Fruit fly (Drosophila melanogaster): ENCODE data around the gene IP3K2.

The IP3K2 gene

dm6 chrX:13258757-13259067, 44.7 kb upstream of the IP3K2 start, which contains the start of gene comt (continued):
- no peak for TF ChIP-seq twi (tag; optimal IDR thresholded peaks at IDR 0.05)
- TF ChIP-seq dpn (GFP tag; optimal IDR thresholded peaks at IDR 0.05), result peak in 1 of 2 experiments; percentile 57
- no peak for TF ChIP-seq CG9797 (GFP tag; optimal IDR thresholded peaks at IDR 0.05)
- TF ChIP-seq Rx (GFP tag; IDR thresholded peaks at IDR 0.05), result no peak
- no peak for TF ChIP-seq usp (GFP tag; optimal IDR thresholded peaks at IDR 0.05)
- no peak for TF ChIP-seq CG17612 (GFP tag; IDR thresholded peaks at IDR 0.05)
- no peak for TF ChIP-seq Sin3A (optimal IDR thresholded peaks at IDR 0.05)
- TF ChIP-seq CG13775 (GFP tag; optimal IDR thresholded peaks at IDR 0.05), result peak; percentile 73
- TF ChIP-seq CrebB (tag; optimal IDR thresholded peaks at IDR 0.05), result no peak
- no peak for TF ChIP-seq fu2 (GFP tag; optimal IDR thresholded peaks at IDR 0.05)
- TF ChIP-seq slbo (GFP tag; IDR thresholded peaks at IDR 0.05), result peak; percentile 47
- no peak for TF ChIP-seq Camta (GFP tag; optimal IDR thresholded peaks at IDR 0.05)
- no peak for TF ChIP-seq CG12071 (GFP tag; optimal IDR thresholded peaks at IDR 0.05)
- peak in 1 of 2 experiments; percentile 71 for TF ChIP-seq bsh (GFP tag; optimal IDR thresholded peaks at IDR 0.05)
- TF ChIP-seq CG7987 (GFP tag; optimal IDR thresholded peaks at IDR 0.05), result no peak
- TF ChIP-seq br (optimal IDR thresholded peaks at IDR 0.05), result no peak
- TF ChIP-seq CG7928 (GFP tag; optimal IDR thresholded peaks at IDR 0.05), result peak; percentile 79
- peak; percentile 53 for TF ChIP-seq CG11247 (GFP tag; IDR thresholded peaks at IDR 0.05)
- peak; percentile 74 for TF ChIP-seq CG9727 (GFP tag; optimal IDR thresholded peaks at IDR 0.05)
- no peak for TF ChIP-seq zfh2 (GFP tag; optimal IDR thresholded peaks at IDR 0.05)
- no peak for TF ChIP-seq pfk (GFP tag; optimal IDR thresholded peaks at IDR 0.05)
- TF ChIP-seq klu (GFP tag; IDR thresholded peaks at IDR 0.05), result no peak
- peak; percentile 62 for TF ChIP-seq tgo (GFP tag; IDR thresholded peaks at IDR 0.05)
- TF ChIP-seq CG4617 (GFP tag; optimal IDR thresholded peaks at IDR 0.05; ENCODE audit: borderline replicate concordance), result no peak
- TF ChIP-seq CG10543 (GFP tag; optimal IDR thresholded peaks at IDR 0.05), result peak; percentile 38
- TF ChIP-seq nerfin-1 (tag; optimal IDR thresholded peaks at IDR 0.05), result peak; percentile 44
- TF ChIP-seq CG11723 (GFP tag; optimal IDR thresholded peaks at IDR 0.05), result no peak
- no peak for TF ChIP-seq inv (GFP tag; IDR thresholded peaks at IDR 0.05; ENCODE audit: partially characterized antibody)
- peak; percentile 42; the same call in 1 of the 2 replicates for TF ChIP-seq Rfx (GFP tag; IDR thresholded peaks at IDR 0.05)
- no peak for TF ChIP-seq CG2129 (GFP tag; IDR thresholded peaks at IDR 0.05; ENCODE audit: partially characterized antibody)
- TF ChIP-seq lola (GFP tag; optimal IDR thresholded peaks at IDR 0.05), result peak in 1 of 3 experiments; percentile 69
- TF ChIP-seq psq (GFP tag; optimal IDR thresholded peaks at IDR 0.05), result no peak
- no peak for TF ChIP-seq z (GFP tag; IDR thresholded peaks at IDR 0.05)
- 0 out of 3 replicates have a peak, but pooled peaks have one; percentile 36 for TF ChIP-seq ase (GFP tag; IDR thresholded peaks at IDR 0.05)
- TF ChIP-seq Max (GFP tag; optimal IDR thresholded peaks at IDR 0.05), result peak; percentile 24
- TF ChIP-seq ab (GFP tag; optimal IDR thresholded peaks at IDR 0.05), result no peak
- TF ChIP-seq Gsc (GFP tag; IDR thresholded peaks at IDR 0.05), result no peak
- no peak for TF ChIP-seq GATAe (GFP tag; conservative IDR thresholded peaks at IDR 0.05)
- peak; percentile 79 for TF ChIP-seq Sox100B (GFP tag; optimal IDR thresholded peaks at IDR 0.05)
- no peak for TF ChIP-seq CG17912 (GFP tag; optimal IDR thresholded peaks at IDR 0.05)
- TF ChIP-seq CG12942 (GFP tag; optimal IDR thresholded peaks at IDR 0.05), result no peak
- TF ChIP-seq CG18619 (GFP tag; optimal IDR thresholded peaks at IDR 0.05), result no peak
- TF ChIP-seq trem (tag; optimal IDR thresholded peaks at IDR 0.05), result peak; percentile 53
- peak; percentile 27 for TF ChIP-seq cwo (GFP tag; optimal IDR thresholded peaks at IDR 0.05)
- no peak for TF ChIP-seq CG8290 (GFP tag; optimal IDR thresholded peaks at IDR 0.05)
- TF ChIP-seq CG8290 (tag; optimal IDR thresholded peaks at IDR 0.05), result no peak
- no peak for TF ChIP-seq Stat92E (GFP tag; optimal IDR thresholded peaks at IDR 0.05)
- peak; percentile 60 for TF ChIP-seq gcm (GFP tag; optimal IDR thresholded peaks at IDR 0.05)
- TF ChIP-seq prd (optimal IDR thresholded peaks at IDR 0.05), result no peak
- peak; percentile 77 for TF ChIP-seq prd (GFP tag; IDR thresholded peaks at IDR 0.05)
- no peak for TF ChIP-seq emc (GFP tag; optimal IDR thresholded peaks at IDR 0.05)
- peak; percentile 36; the same call in 1 of the 2 replicates for TF ChIP-seq ssp (GFP tag; IDR thresholded peaks at IDR 0.05)
- TF ChIP-seq wor (GFP tag; IDR thresholded peaks at IDR 0.05), result peak; percentile 32; the same call in 1 of the 2 replicates

Data from whole organism, embryonic.